Worm (Caenorhabditis elegans) whole organism, L1 larva: Measurements from ENCODE around the gene nspg-12.

Experiments used
- C04F5.9 ChIP-seq: sonication (generic microtip); optimal IDR thresholded peaks from 2 replicates; lab custom pipeline; 2016; ENCODE audit warnings: missing genetic modification characterization, missing compliant biosample characterization
- C34B4.2 ChIP-seq: sonication (generic microtip); optimal IDR thresholded peaks from 2 replicates; lab custom pipeline; 2017; ENCODE audit warnings: mild to moderate bottlenecking, missing genetic modification characterization, missing compliant biosample characterization
- aly-2 ChIP-seq: fragments of 150-350 bp; optimal IDR thresholded peaks from 2 replicates; lab custom pipeline; 2014; ENCODE audit warnings: missing biosample characterization, missing genetic modification characterization
- ama-1 ChIP-seq: fragments of 150-350 bp; optimal IDR thresholded peaks from 2 replicates; lab custom pipeline; 2014
- blmp-1 ChIP-seq: fragments of 150-350 bp; optimal IDR thresholded peaks from 2 replicates; lab custom pipeline; 2014; ENCODE audit warnings: missing biosample characterization, missing genetic modification characterization
- ceh-82 ChIP-seq, 3 experiments: fragments of 150-350 bp in 1 of 3; sonication (generic microtip) in 2 of 3; optimal IDR thresholded peaks; 2 replicates each; lab custom pipeline; 2014 to 2017; ENCODE audit warnings: missing biosample characterization in 3 of 3, missing genetic modification characterization in 3 of 3
- ceh-88 ChIP-seq: fragments of 200-800 bp; sonication (Bioruptor generic); IDR thresholded peaks from 2 replicates; pipeline ENCODE4 v1.3.6; 2022; ENCODE audit warnings: missing genetic modification characterization, missing compliant biosample characterization
- ceh-90 ChIP-seq: sonication (generic microtip); optimal IDR thresholded peaks from 2 replicates; lab custom pipeline; 2016; ENCODE audit warnings: missing genetic modification characterization, missing compliant biosample characterization
- dpl-1 ChIP-seq, 3 experiments: fragments of 150-350 bp in 2 of 3; sonication (generic microtip) in 1 of 3; optimal IDR thresholded peaks; 2 replicates each; lab custom pipeline; 2014 to 2017; ENCODE audit warnings: missing biosample characterization in 3 of 3, missing genetic modification characterization in 3 of 3, missing genetic modification reagents in 3 of 3
- efl-1 ChIP-seq, 4 experiments: fragments of 150-350 bp; optimal IDR thresholded peaks in 3 of 4; peaks in 1 of 4; 1 replicate in 1 of 4; 2 replicates in 3 of 4; lab custom pipeline; 2014; ENCODE audit warnings: missing biosample characterization in 2 of 4, missing genetic modification characterization in 2 of 4, missing genetic modification reagents in 2 of 4
- efl-3 ChIP-seq: fragments of 200-800 bp; sonication (Bioruptor generic); optimal IDR thresholded peaks from 2 replicates; lab custom pipeline; 2018; ENCODE audit warnings: mild to moderate bottlenecking, missing genetic modification characterization, missing compliant biosample characterization
- egl-13 ChIP-seq: sonication (generic microtip); optimal IDR thresholded peaks from 2 replicates; lab custom pipeline; 2016; ENCODE audit warnings: missing genotype, missing genetic modification reagents, missing genetic modification characterization, missing compliant biosample characterization
- egl-27 ChIP-seq, 2 experiments: fragments of 150-350 bp in 1 of 2; sonication (generic microtip); optimal IDR thresholded peaks; 3 replicates each; lab custom pipeline; 2017 to 2018; ENCODE audit warnings: missing biosample characterization in 2 of 2, missing genetic modification characterization in 2 of 2, missing genetic modification reagents in 2 of 2
- elt-2 ChIP-seq: sonication (generic microtip); optimal IDR thresholded peaks from 2 replicates; lab custom pipeline; 2016; ENCODE audit warnings: missing genetic modification characterization, mild to moderate bottlenecking, inconsistent platforms, missing compliant biosample characterization, missing genetic modification reagents
- elt-3 ChIP-seq, 6 experiments: fragments of 150-350 bp in 1 of 6; sonication (generic microtip); optimal IDR thresholded peaks; 2 replicates each; lab custom pipeline; 2017 to 2018; ENCODE audit warnings: missing biosample characterization in 6 of 6, missing genetic modification characterization in 6 of 6, inconsistent platforms in 1 of 6
- fkh-10 ChIP-seq: sonication (generic microtip); optimal IDR thresholded peaks from 2 replicates; lab custom pipeline; 2017; ENCODE audit warnings: missing biosample characterization, missing genetic modification reagents, missing genetic modification characterization
- hpl-2 ChIP-seq: fragments of 150-350 bp; optimal IDR thresholded peaks from 2 replicates; lab custom pipeline; 2014; ENCODE audit warnings: missing biosample characterization, missing genetic modification reagents, missing genetic modification characterization
- lin-13 ChIP-seq: fragments of 150-350 bp; optimal IDR thresholded peaks from 2 replicates; lab custom pipeline; 2014; ENCODE audit warnings: missing biosample characterization, missing genetic modification reagents, missing genetic modification characterization
- lin-14 ChIP-seq: fragments of 200-800 bp; sonication (Bioruptor generic); optimal IDR thresholded peaks from 2 replicates; lab custom pipeline; 2018; ENCODE audit warnings: mild to moderate bottlenecking, missing genetic modification characterization, moderate library complexity, missing compliant biosample characterization
- lin-35 ChIP-seq, 2 experiments: fragments of 150-350 bp; optimal IDR thresholded peaks; 2 replicates each; lab custom pipeline; 2014; ENCODE audit warnings: missing biosample characterization in 2 of 2, missing genetic modification characterization in 2 of 2, missing genetic modification reagents in 2 of 2
- lir-3 ChIP-seq: sonication (generic microtip); optimal IDR thresholded peaks from 2 replicates; lab custom pipeline; 2016; ENCODE audit warnings: mild to moderate bottlenecking, missing genetic modification characterization, moderate library complexity, missing compliant biosample characterization; ENCODE audit not compliant: poor library complexity
- lsy-2 ChIP-seq, 2 experiments: fragments of 150-350 bp; optimal IDR thresholded peaks; 2 replicates each; lab custom pipeline; 2014; ENCODE audit warnings: missing biosample characterization in 2 of 2, missing genetic modification characterization in 2 of 2
- mab-9 ChIP-seq: fragments of 200-800 bp; sonication (Bioruptor generic); IDR thresholded peaks from 2 replicates; pipeline ENCODE4 v1.3.6; 2022; ENCODE audit warnings: missing genetic modification reagents, missing genetic modification characterization, missing compliant biosample characterization
- mdl-1 ChIP-seq, 2 experiments: fragments of 150-350 bp; optimal IDR thresholded peaks; 2 replicates each; lab custom pipeline; 2014 to 2017; ENCODE audit warnings: missing biosample characterization in 2 of 2, missing genetic modification characterization in 2 of 2, inconsistent platforms in 1 of 2
- mep-1 ChIP-seq: fragments of 150-350 bp; optimal IDR thresholded peaks from 2 replicates; lab custom pipeline; 2014; ENCODE audit warnings: missing biosample characterization, missing genetic modification characterization
- nhr-12 ChIP-seq: sonication (generic microtip); optimal IDR thresholded peaks from 2 replicates; lab custom pipeline; 2017; ENCODE audit warnings: missing biosample characterization, missing genetic modification characterization
- nhr-20 ChIP-seq: sonication (generic microtip); optimal IDR thresholded peaks from 2 replicates; lab custom pipeline; 2016; ENCODE audit warnings: mild to moderate bottlenecking, missing genetic modification characterization, missing compliant biosample characterization
- nhr-237 ChIP-seq: fragments of 150-350 bp; optimal IDR thresholded peaks from 2 replicates; lab custom pipeline; 2014; ENCODE audit warnings: missing biosample characterization, missing genetic modification characterization
- nhr-28 ChIP-seq: fragments of 150-350 bp; optimal IDR thresholded peaks from 2 replicates; lab custom pipeline; 2014; ENCODE audit warnings: missing biosample characterization, missing genetic modification characterization
- nhr-47 ChIP-seq: sonication (generic microtip); optimal IDR thresholded peaks from 2 replicates; lab custom pipeline; 2016; ENCODE audit warnings: mild to moderate bottlenecking, missing genetic modification characterization, moderate library complexity, missing compliant biosample characterization
- nhr-71 ChIP-seq: sonication (generic microtip); optimal IDR thresholded peaks from 2 replicates; lab custom pipeline; 2016; ENCODE audit warnings: mild to moderate bottlenecking, missing genetic modification characterization, moderate library complexity, missing compliant biosample characterization
- nhr-77 ChIP-seq: fragments of 150-350 bp; optimal IDR thresholded peaks from 2 replicates; lab custom pipeline; 2014; ENCODE audit warnings: missing biosample characterization, missing genetic modification characterization
- nhr-85 ChIP-seq: sonication (generic microtip); peaks from one replicate; lab custom pipeline; 2016; ENCODE audit warnings: missing genetic modification characterization, inconsistent platforms, missing compliant biosample characterization
- pag-3 ChIP-seq: sonication (generic microtip); optimal IDR thresholded peaks from 2 replicates; lab custom pipeline; 2017; ENCODE audit warnings: missing genetic modification characterization, mild to moderate bottlenecking, missing compliant biosample characterization, antibody characterized with exemption, borderline replicate concordance; ENCODE audit not compliant: insufficient read depth
- pqm-1 ChIP-seq: sonication (generic microtip); optimal IDR thresholded peaks from 3 replicates; lab custom pipeline; 2017; ENCODE audit warnings: missing biosample characterization, missing genetic modification characterization
- rnt-1 ChIP-seq: sonication (generic microtip); optimal IDR thresholded peaks from 2 replicates; lab custom pipeline; 2016; ENCODE audit warnings: mild to moderate bottlenecking, missing genetic modification characterization, moderate library complexity, missing compliant biosample characterization
- sup-37 ChIP-seq: fragments of 200-800 bp; sonication (Bioruptor generic); optimal IDR thresholded peaks from 2 replicates; lab custom pipeline; 2018; ENCODE audit warnings: mild to moderate bottlenecking, missing genetic modification characterization, missing compliant biosample characterization
- tbx-2 ChIP-seq: sonication (generic microtip); optimal IDR thresholded peaks from 2 replicates; lab custom pipeline; 2016; ENCODE audit warnings: missing genetic modification characterization, missing compliant biosample characterization
- unc-30 ChIP-seq: sonication (generic microtip); optimal IDR thresholded peaks from 2 replicates; lab custom pipeline; 2017; ENCODE audit warnings: missing biosample characterization, missing genetic modification characterization
- unc-62 ChIP-seq: fragments of 150-350 bp; optimal IDR thresholded peaks from 2 replicates; lab custom pipeline; 2014; ENCODE audit warnings: missing biosample characterization, missing genetic modification reagents, missing genetic modification characterization
- unc-98 ChIP-seq: fragments of 200-800 bp; sonication (Bioruptor generic); IDR thresholded peaks from 2 replicates; pipeline ENCODE4 v1.3.6; 2022; ENCODE audit warnings: missing genetic modification characterization, missing compliant biosample characterization
- zag-1 ChIP-seq: fragments of 150-350 bp; optimal IDR thresholded peaks from 2 replicates; lab custom pipeline; 2014; ENCODE audit warnings: missing biosample characterization, missing genetic modification characterization
- ztf-11 ChIP-seq, 2 experiments: sonication (generic microtip); optimal IDR thresholded peaks; 2 replicates each; lab custom pipeline; 2016 to 2017; ENCODE audit warnings: missing genetic modification characterization in 2 of 2, missing biosample characterization in 1 of 2, missing compliant biosample characterization in 1 of 2
- ztf-4 ChIP-seq: fragments of 150-350 bp; optimal IDR thresholded peaks from 2 replicates; lab custom pipeline; 2014; ENCODE audit warnings: missing biosample characterization, missing genetic modification characterization

Gene nspg-12

DNA sequence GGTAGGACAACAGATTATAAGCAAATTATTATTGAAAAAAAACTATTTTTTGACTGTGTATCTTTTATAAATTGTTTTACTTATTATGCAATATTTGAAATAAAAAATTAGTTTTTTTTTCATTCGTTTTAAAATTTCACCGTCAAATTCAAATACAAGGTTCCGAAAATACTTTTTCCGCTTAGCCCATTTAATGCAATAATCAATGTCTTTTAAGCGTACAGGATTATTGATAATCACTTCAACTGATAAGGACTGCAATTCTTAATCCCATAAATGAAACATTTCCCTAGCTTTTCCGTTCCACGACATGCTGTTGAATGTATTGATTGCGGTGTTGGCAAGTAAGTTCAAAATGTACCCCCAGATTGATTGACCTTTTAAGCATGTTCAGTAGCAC lies at the start of gene nspg-12:
nspg-12 (plus strand) TSS at position 301 of the 400 bp plus-strand sequence.
- TF ChIP-seq ztf-11 (tag; optimal IDR thresholded peaks at IDR 0.05; lab: Kevin White, UChicago) (no peak), elt-2 (peak; percentile 52)
- TF ChIP-seq, all 84 proteins: peak for 1

ce11 chrX:5207819-5208218 lies 49.3 kb upstream of the nspg-12 start:
- TF ChIP-seq nhr-12 (no peak), lsy-2 (tag; optimal IDR thresholded peaks at IDR 0.05; lab: Kevin White, UChicago) (peak in 1 of 2 experiments; percentile 2), nhr-20 (peak; percentile 9)

ce11 chrX:5208326-5208725 lies 48.8 kb upstream of the nspg-12 start:
- TF ChIP-seq egl-13 (no peak), aly-2 (tag; lab: Kevin White, UChicago) (no peak), dpl-1 (GFP tag; optimal IDR thresholded peaks at IDR 0.05; lab: Kevin White, UChicago) (no peak), rnt-1 (tag; lab: Kevin White, UChicago) (peak; percentile 25), mep-1 (tag; lab: Kevin White, UChicago) (no peak), efl-1 (optimal IDR thresholded peaks at IDR 0.05; lab: Kevin White, UChicago) (no peak), efl-1 (GFP tag; optimal IDR thresholded peaks at IDR 0.05 in 1 of 2; lab: Kevin White, UChicago) (no peak), egl-27 (tag; optimal IDR thresholded peaks at IDR 0.05; lab: Kevin White, UChicago) (no peak), fkh-10 (GFP tag; lab: Kevin White, UChicago) (no peak), nhr-71 (peak; percentile 31), mab-9 (GFP tag; lab: Robert Waterston, UW) (no peak), pag-3 (peak; percentile 51), mdl-1 (tag; optimal IDR thresholded peaks at IDR 0.05; lab: Kevin White, UChicago) (no peak), pqm-1 (tag; lab: Kevin White, UChicago) (no peak), elt-3 (tag; optimal IDR thresholded peaks at IDR 0.05; lab: Kevin White, UChicago) (no peak)

- TF ChIP-seq nhr-71 (no peak), C04F5.9 (no peak), efl-1 (optimal IDR thresholded peaks at IDR 0.05; lab: Kevin White, UChicago) (no peak), efl-1 (GFP tag; optimal IDR thresholded peaks at IDR 0.05 in 1 of 2; lab: Kevin White, UChicago) (peak in 1 of 2 experiments; percentile 74), C34B4.2 (tag; lab: Kevin White, UChicago) (no peak), ama-1 (lab: Kevin White, UChicago) (no peak), tbx-2 (tag; lab: Kevin White, UChicago) (no peak), lin-14 (GFP tag; lab: Kevin White, UChicago) (peak; percentile 4), nhr-85 (tag; lab: Kevin White, UChicago) (peak; percentile 73), blmp-1 (tag; lab: Kevin White, UChicago) (peak; percentile 73), nhr-20 (peak; percentile 28), unc-30 (no peak), elt-3 (tag; optimal IDR thresholded peaks at IDR 0.05; lab: Kevin White, UChicago) (peak in 2 of 6 experiments; percentile 50 to 63)
These were observed 48.3 kb upstream of the nspg-12 start for ce11 chrX:5208831-5209230.

DNA sequence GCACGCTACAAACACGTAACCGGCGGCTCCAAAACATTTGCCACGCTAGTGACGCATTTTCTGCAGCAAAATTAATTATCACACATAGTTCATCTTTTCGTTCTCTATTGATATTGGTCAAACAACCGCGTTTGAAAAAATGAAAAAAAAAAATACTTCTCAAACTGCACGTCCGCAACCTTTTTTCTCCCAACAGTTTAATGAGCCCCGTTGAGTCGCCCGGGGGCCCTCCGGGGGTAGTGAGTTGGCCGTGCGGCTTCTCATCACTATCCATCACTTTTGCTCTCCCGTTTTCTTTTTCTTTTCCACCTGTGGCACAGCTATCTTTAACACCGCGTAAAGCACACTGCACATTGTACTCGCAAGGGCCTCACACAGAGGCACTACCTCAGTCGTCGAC lies 47.7 kb upstream of the nspg-12 start:
- no peak for TF ChIP-seq fkh-10 (GFP tag; lab: Kevin White, UChicago)
- TF ChIP-seq zag-1 (tag; lab: Kevin White, UChicago): no peak
- TF ChIP-seq aly-2 (tag; lab: Kevin White, UChicago): no peak
- no peak for TF ChIP-seq nhr-77
- TF ChIP-seq lin-35 (GFP tag; optimal IDR thresholded peaks at IDR 0.05; lab: Kevin White, UChicago): no peak
- TF ChIP-seq blmp-1 (tag; lab: Kevin White, UChicago): no peak
- TF ChIP-seq efl-3: no peak
- no peak for TF ChIP-seq unc-98 (GFP tag; lab: Robert Waterston, UW)
- no peak for TF ChIP-seq ceh-82 (tag; optimal IDR thresholded peaks at IDR 0.05; lab: Kevin White, UChicago)
- TF ChIP-seq unc-62 (GFP tag; lab: Kevin White, UChicago): no peak
- no peak for TF ChIP-seq ceh-88
- TF ChIP-seq hpl-2 (GFP tag; lab: Kevin White, UChicago): no peak
- no peak for TF ChIP-seq ceh-90
- TF ChIP-seq mab-9 (GFP tag; lab: Robert Waterston, UW): no peak
- no peak for TF ChIP-seq lin-13 (GFP tag; lab: Kevin White, UChicago)
- TF ChIP-seq nhr-28: no peak
- no peak for TF ChIP-seq sup-37 (GFP tag; lab: Kevin White, UChicago)
- no peak for TF ChIP-seq pqm-1 (tag; lab: Kevin White, UChicago)
- peak; percentile 18 for TF ChIP-seq nhr-20
- TF ChIP-seq ztf-4: no peak
- TF ChIP-seq nhr-47: peak; percentile 4
- TF ChIP-seq nhr-71: peak; percentile 76
- TF ChIP-seq nhr-237 (tag; lab: Kevin White, UChicago): no peak
- TF ChIP-seq lir-3 (tag; lab: Kevin White, UChicago): peak; percentile 27
- no peak for TF ChIP-seq efl-1 (optimal IDR thresholded peaks at IDR 0.05; lab: Kevin White, UChicago)
- TF ChIP-seq efl-1 (GFP tag; optimal IDR thresholded peaks at IDR 0.05 in 1 of 2; lab: Kevin White, UChicago): no peak
